Fruit fly (Drosophila melanogaster): ENCODE results near the gene CG9922.
A peak's percentile ranks its signal among the peaks of the same experiment; 100 is the strongest.

CG9922 gene

DNA sequence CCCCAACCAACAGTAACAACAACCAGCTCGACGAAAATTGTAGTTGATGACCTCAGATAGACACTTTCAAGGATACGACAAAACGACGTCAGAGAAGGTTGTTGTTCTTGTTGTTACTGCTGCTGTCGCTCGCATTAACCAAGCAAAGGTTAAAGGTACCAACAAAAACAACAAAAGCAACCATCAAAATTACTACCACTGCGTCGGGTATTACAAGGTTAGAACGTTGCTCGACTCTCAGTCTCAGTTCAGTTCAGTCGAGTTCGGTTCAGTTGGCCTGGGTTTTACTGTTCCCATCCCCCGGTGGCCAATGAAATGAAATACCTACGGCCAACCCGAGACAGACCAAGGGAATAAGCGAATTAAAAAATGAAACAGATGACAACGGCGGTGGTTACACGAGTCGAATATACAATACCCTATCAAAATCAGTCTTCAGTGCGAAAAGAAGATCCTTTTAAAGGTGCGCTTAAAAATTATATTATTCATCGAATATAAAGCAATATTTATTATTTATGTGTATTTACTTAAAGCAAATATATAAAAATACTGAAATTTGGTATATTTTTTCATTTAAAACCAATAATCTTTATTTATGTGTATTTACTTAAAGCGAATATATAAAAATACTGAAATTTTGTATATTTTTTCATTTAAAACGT is 22.2 kb downstream of the CG9922 start (continued):
- TF ChIP-seq CG12942 (GFP tag; optimal IDR thresholded peaks at IDR 0.05), result no peak
- TF ChIP-seq lola (GFP tag; optimal IDR thresholded peaks at IDR 0.05), result no peak
- no peak for TF ChIP-seq Side (GFP tag; optimal IDR thresholded peaks at IDR 0.05)
- TF ChIP-seq Oli (tag; optimal IDR thresholded peaks at IDR 0.05), result peak; percentile 9
- TF ChIP-seq Nf-YA (GFP tag; IDR thresholded peaks at IDR 0.05), result no peak
- no peak for TF ChIP-seq tup (GFP tag; optimal IDR thresholded peaks at IDR 0.05)
- no peak for TF ChIP-seq CG13424 (tag; optimal IDR thresholded peaks at IDR 0.05)
- TF ChIP-seq Hr51 (GFP tag; optimal IDR thresholded peaks at IDR 0.05), result peak in 1 of 2 experiments; percentile 18
- no peak for TF ChIP-seq CG3726 (GFP tag; IDR thresholded peaks at IDR 0.05)
- no peak for TF ChIP-seq oc (tag; optimal IDR thresholded peaks at IDR 0.05)
- peak; percentile 33 for TF ChIP-seq CG9727 (GFP tag; optimal IDR thresholded peaks at IDR 0.05)
- peak; percentile 22; the same call in 1 of the 2 replicates for TF ChIP-seq CG14441 (GFP tag; IDR thresholded peaks at IDR 0.05)
- TF ChIP-seq Hr39 (optimal IDR thresholded peaks at IDR 0.05), result no peak
- TF ChIP-seq NK7.1 (GFP tag; optimal IDR thresholded peaks at IDR 0.05), result no peak
- TF ChIP-seq fd64A (GFP tag; optimal IDR thresholded peaks at IDR 0.05), result no peak
- TF ChIP-seq CG12071 (GFP tag; optimal IDR thresholded peaks at IDR 0.05), result peak; percentile 5
- TF ChIP-seq tna (GFP tag; IDR thresholded peaks at IDR 0.05; ENCODE audit: partially characterized antibody), result no peak
- TF ChIP-seq Mad (GFP tag; optimal IDR thresholded peaks at IDR 0.05), result no peak
- peak; percentile 30 for TF ChIP-seq CG18262 (tag; optimal IDR thresholded peaks at IDR 0.05)
- no peak for TF ChIP-seq CG15269 (tag; optimal IDR thresholded peaks at IDR 0.05)
- TF ChIP-seq Ravus (GFP tag; IDR thresholded peaks at IDR 0.05), result no peak
- TF ChIP-seq ttk (GFP tag; IDR thresholded peaks at IDR 0.05), result no peak
- TF ChIP-seq ranshi (GFP tag; IDR thresholded peaks at IDR 0.05), result no peak
- no peak for TF ChIP-seq jing (GFP tag; optimal IDR thresholded peaks at IDR 0.05)
- TF ChIP-seq CG8290 (GFP tag; optimal IDR thresholded peaks at IDR 0.05), result no peak
- TF ChIP-seq CG8290 (tag; optimal IDR thresholded peaks at IDR 0.05), result peak in 1 of 2 experiments; percentile 32
- TF ChIP-seq gsb (GFP tag; IDR thresholded peaks at IDR 0.05), result 0 out of 2 replicates have a peak, but pooled peaks have one; percentile 10
- no peak; the same call in 2 of the 3 replicates for TF ChIP-seq CG11695 (GFP tag; IDR thresholded peaks at IDR 0.05)
- no peak for TF ChIP-seq Opbp (GFP tag; IDR thresholded peaks at IDR 0.05; ENCODE audit: partially characterized antibody)
- no peak for TF ChIP-seq fu2 (GFP tag; optimal IDR thresholded peaks at IDR 0.05)
- TF ChIP-seq CG15514 (GFP tag; optimal IDR thresholded peaks at IDR 0.05), result no peak
- no peak for TF ChIP-seq Sin3A (optimal IDR thresholded peaks at IDR 0.05)
- TF ChIP-seq sr (GFP tag; IDR thresholded peaks at IDR 0.05), result no peak
- no peak for TF ChIP-seq NC2α (GFP tag; optimal IDR thresholded peaks at IDR 0.05)
- TF ChIP-seq CG3995 (GFP tag; optimal IDR thresholded peaks at IDR 0.05), result no peak
- TF ChIP-seq da (GFP tag; optimal IDR thresholded peaks at IDR 0.05), result no peak
- TF ChIP-seq br (optimal IDR thresholded peaks at IDR 0.05), result no peak
- no peak for TF ChIP-seq chn (GFP tag; optimal IDR thresholded peaks at IDR 0.05)
- no peak for TF ChIP-seq CG10321 (GFP tag; IDR thresholded peaks at IDR 0.05)
- TF ChIP-seq CG11398 (GFP tag; optimal IDR thresholded peaks at IDR 0.05), result no peak
- TF ChIP-seq Lhr (GFP tag; optimal IDR thresholded peaks at IDR 0.05), result no peak
- TF ChIP-seq hth (optimal IDR thresholded peaks at IDR 0.05), result no peak
- TF ChIP-seq HHEX (GFP tag; optimal IDR thresholded peaks at IDR 0.05), result no peak
- TF ChIP-seq CG1024 (GFP tag; IDR thresholded peaks at IDR 0.05), result no peak
- peak; percentile 36 for TF ChIP-seq CG7839 (tag; optimal IDR thresholded peaks at IDR 0.05)
- no peak for TF ChIP-seq CG12219 (GFP tag; optimal IDR thresholded peaks at IDR 0.05)
- peak; percentile 44 for TF ChIP-seq Med (GFP tag)
- no peak for TF ChIP-seq lbe (GFP tag; optimal IDR thresholded peaks at IDR 0.05)
- TF ChIP-seq MESR4 (GFP tag; optimal IDR thresholded peaks at IDR 0.05), result no peak
- no peak for TF ChIP-seq B-H2 (GFP tag; optimal IDR thresholded peaks at IDR 0.05)
- TF ChIP-seq hbn (GFP tag; IDR thresholded peaks at IDR 0.05; ENCODE audit: partially characterized antibody), result no peak
- no peak for TF ChIP-seq PHDP (tag; optimal IDR thresholded peaks at IDR 0.05)
